Fruit fly (Drosophila melanogaster) ovary, adult (tissue): Measurements from ENCODE around the gene Brms1.
A peak's percentile ranks its signal among the peaks of the same experiment; 100 is the strongest.

Experiments
- CG17801 ChIP-seq: fragments of 200-800 bp; optimal IDR thresholded peaks from 2 replicates; lab custom pipeline; 2019; ENCODE audit warnings: missing biosample characterization, mild to moderate bottlenecking, missing genetic modification characterization, moderate library complexity; ENCODE audit not compliant: partially characterized antibody

Gene Brms1

DNA sequence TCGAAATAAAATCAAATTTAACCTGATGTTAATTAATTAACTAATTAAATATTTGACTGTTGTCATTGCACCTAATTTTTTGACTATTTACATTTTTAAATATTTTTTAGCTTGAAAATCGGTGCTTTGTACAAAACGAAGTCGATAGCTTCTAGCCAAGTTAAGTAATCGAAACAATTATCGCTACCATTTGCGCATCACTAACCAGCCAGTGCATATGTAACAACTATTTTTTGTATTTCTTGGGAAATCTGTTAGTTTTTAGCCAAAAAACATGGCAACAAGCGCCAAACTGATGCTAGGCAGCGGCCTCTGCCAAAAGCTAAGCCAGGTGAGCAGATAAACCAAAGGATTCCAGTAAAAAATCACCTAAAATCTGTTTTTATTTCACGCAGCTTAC is 2.5 kb downstream of the Brms1 start, which contains the start of gene mRpL49:
Gene mRpL49, plus strand, starts transcription at position 192 of the 400 bp plus-strand sequence.
- TF ChIP-seq CG17801 (GFP tag; lab: Kevin White, UChicago): peak; percentile 26

dm6 chrX:12905901-12906689 is 3.3 kb downstream of the Brms1 start, which contains the start of gene CG4404:
Gene CG4404 (minus strand): TSS chrX:12906018.
- peak; percentile 43 for TF ChIP-seq CG17801 (GFP tag; lab: Kevin White, UChicago)

DNA sequence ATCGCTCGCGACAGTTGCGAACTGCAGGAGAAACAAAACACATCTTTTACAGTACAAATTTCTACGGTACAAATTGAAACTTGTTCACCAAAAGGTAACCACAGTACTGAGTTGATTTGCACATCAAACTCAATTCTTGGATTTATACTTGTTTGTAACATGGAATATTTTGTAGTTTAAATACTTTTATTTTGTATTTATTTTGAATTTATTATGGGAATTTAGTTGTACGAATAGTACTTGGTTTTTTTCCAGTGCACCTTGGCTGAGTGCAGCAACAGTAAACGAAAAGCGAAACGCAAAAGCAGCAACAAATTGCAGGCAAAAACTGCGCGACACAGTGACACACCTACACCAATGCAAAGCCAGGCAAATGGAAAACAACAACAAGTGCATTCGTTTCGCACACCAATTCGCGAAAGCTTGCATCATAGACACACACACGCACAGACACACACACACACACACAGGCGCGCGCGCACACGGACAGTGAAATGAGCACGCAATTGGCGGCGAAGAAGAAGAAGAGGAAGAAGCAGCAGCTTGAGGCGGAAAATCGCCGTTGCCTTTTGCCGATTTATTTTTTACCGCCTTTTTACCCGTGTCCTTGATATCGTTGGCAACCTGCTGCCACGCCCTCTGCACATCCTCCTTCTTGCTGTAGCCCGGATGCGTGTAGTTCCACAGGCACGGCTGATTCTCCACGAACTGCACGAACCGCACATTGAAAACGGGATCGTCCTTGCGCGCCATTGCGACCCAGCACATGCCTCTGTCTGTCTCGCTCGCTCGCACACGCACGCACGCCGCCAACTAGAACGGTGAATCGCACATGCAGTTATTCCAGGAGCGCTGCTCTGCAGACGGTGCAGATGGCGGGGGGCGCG is 4.2 kb downstream of the Brms1 start:
- peak; percentile 69 for TF ChIP-seq CG17801 (GFP tag; lab: Kevin White, UChicago)

DNA sequence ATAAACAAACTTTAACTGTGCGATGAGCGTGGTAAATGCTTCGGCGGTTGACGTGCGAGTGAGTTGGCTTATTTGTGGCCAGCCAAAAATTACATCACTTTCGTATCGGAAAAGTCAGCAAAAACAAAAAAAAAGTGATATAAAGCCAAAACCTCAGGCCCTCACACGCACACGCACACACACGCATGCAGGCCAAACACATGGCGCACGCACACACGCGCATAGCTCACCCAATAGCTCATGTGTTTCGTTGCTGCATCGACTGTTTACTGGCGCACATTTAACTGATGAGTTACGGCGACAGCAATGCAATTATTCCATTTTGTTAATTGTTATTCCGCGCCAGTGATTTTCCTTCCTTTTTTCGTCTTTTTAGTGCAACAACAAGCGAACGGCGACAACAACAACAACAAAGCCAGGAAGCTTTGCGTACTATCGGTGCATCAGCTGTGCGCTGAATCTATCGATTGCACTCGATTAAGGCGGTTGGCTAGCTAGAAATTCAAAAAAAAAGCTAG is 6.3 kb downstream of the Brms1 start, which contains the start of gene Flad1:
Gene Flad1, minus strand, starts transcription at position 418 of the 518 bp plus-strand sequence.
- TF ChIP-seq CG17801 (GFP tag; lab: Kevin White, UChicago): peak; percentile 64

dm6 chrX:12900718-12901442 is 8.5 kb downstream of the Brms1 start, which contains the start of gene Coq8:
Gene Coq8 (minus strand): TSS chrX:12901114.
- no peak for TF ChIP-seq CG17801 (GFP tag; lab: Kevin White, UChicago)

dm6 chrX:12898569-12898968 is 10.9 kb downstream of the Brms1 start, which contains the start of gene CG32650:
Gene CG32650 (minus strand): TSS chrX:12898669.
- TF ChIP-seq CG17801 (GFP tag; lab: Kevin White, UChicago): no peak

- no peak for TF ChIP-seq CG17801 (GFP tag; lab: Kevin White, UChicago)
These were observed 12.3 kb downstream of the Brms1 start, which contains the start of gene Pde9 for dm6 chrX:12897150-12897549. Gene Pde9 (minus strand): TSS chrX:12897327.

DNA sequence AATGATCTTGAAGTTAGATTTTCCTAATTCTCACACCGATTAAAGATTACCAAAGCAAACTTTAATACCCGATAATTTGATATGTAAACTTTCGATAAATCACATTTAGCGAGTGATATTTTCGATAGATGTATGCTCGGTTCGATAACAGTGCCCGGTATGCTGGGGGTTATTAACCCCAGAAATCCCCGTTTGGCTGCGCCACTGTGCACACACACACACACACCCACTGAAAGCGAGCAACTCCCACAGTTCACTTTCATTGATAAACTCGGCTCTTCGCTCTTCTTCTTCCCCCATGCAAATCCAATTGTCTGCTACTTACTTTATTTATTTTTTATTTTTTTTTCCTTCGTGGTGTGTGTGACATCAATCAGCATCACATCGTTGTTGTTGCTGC is 13.0 kb downstream of the Brms1 start:
- no peak for TF ChIP-seq CG17801 (GFP tag; lab: Kevin White, UChicago)

dm6 chrX:12895114-12895723 is 14.2 kb downstream of the Brms1 start:
- no peak for TF ChIP-seq CG17801 (GFP tag; lab: Kevin White, UChicago)

dm6 chrX:12893969-12894368 is 15.5 kb downstream of the Brms1 start:
- TF ChIP-seq CG17801 (GFP tag; lab: Kevin White, UChicago): no peak

DNA sequence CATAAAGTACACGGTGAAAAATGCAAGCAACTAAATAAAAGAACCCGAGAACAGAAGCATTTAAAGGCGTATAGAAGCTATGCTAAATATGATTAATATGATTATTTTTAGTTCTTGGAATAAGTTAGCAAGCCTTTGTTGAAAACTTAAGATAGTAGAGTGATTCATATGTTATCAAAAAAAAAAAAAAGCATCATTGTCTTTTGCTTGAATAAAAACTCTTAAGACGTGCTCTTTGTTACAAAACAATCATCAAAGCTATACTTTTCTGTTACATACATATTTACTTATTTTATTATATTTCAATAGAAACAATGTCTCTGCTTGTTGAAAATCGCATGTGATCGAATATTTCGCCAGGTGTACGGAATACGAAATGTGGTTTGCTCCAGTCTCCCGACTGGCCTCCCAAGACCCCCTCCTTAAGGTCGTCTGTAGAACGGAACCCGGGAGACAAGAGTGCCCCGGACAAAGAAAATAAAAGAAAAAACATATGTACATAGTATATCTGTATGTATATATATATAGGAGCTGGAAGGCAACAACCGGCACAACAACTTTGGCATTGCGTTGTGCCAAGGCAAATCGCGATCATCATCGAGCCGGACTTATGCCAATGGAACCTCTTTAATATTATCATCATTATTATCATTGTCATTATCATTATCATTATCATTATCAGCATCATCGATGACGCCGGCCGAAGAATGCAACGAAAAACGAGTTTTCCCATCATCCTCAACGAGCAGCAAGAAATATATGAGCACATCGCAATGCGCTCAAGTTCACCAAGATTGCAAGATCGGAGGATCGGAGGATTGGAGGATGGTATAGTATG is 17.9 kb downstream of the Brms1 start:
- TF ChIP-seq CG17801 (GFP tag; lab: Kevin White, UChicago): no peak

dm6 chrX:12890826-12891175 is 18.6 kb downstream of the Brms1 start:
- TF ChIP-seq CG17801 (GFP tag; lab: Kevin White, UChicago): no peak
